Fruit fly (Drosophila melanogaster): ENCODE results near the gene pn.

dm6 chrX:2142275-2142934, 38.6 kb upstream of the pn start:
- TF ChIP-seq CG13296 (GFP tag; optimal IDR thresholded peaks at IDR 0.05) = no peak
- no peak for TF ChIP-seq CG10321 (GFP tag; IDR thresholded peaks at IDR 0.05)
- no peak for TF ChIP-seq tgo (GFP tag; IDR thresholded peaks at IDR 0.05)
- no peak for TF ChIP-seq Hmx (GFP tag; optimal IDR thresholded peaks at IDR 0.05)
- TF ChIP-seq CG6765 (GFP tag; optimal IDR thresholded peaks at IDR 0.05) = no peak
- no peak for TF ChIP-seq vfl (GFP tag; optimal IDR thresholded peaks at IDR 0.05)
